Fruit fly (Drosophila melanogaster): ENCODE data around the gene CG12106.

dm6 chrX:9201866-9202681 lies 8.4 kb downstream of the CG12106 start:
- TF ChIP-seq Eip93F (GFP tag; optimal IDR thresholded peaks at IDR 0.05) (no peak), CG7368 (GFP tag; optimal IDR thresholded peaks at IDR 0.05) (no peak), CG31627 (GFP tag; optimal IDR thresholded peaks at IDR 0.05) (no peak), CG8632 (GFP tag; optimal IDR thresholded peaks at IDR 0.05) (no peak), CG11294 (GFP tag; IDR thresholded peaks at IDR 0.05) (peak; percentile 82), Hr38 (GFP tag; optimal IDR thresholded peaks at IDR 0.05) (no peak), Gug (GFP tag; IDR thresholded peaks at IDR 0.05) (peak; percentile 47; the same call in 1 of the 2 replicates)
